Fruit fly (Drosophila melanogaster) whole organism, embryonic: ENCODE results near the gene Lcp65Ag3.

ENCODE experiments used
- ATbp ChIP-seq: fragments of 200-800 bp; sonication (Bioruptor generic); optimal IDR thresholded peaks from 2 replicates; lab custom pipeline; 2017; ENCODE audit warnings: missing biosample characterization, mild to moderate bottlenecking, missing genetic modification characterization, missing genetic modification reagents
- Bteb2 ChIP-seq: fragments of 200-800 bp; sonication (Bioruptor generic); optimal IDR thresholded peaks from 2 replicates; lab custom pipeline; 2016; ENCODE audit warnings: missing biosample characterization, missing genetic modification characterization
- CG10565 ChIP-seq: fragments of 200-800 bp; sonication (Bioruptor generic); optimal IDR thresholded peaks from 3 replicates; lab custom pipeline; 2016; ENCODE audit warnings: missing biosample characterization, mild to moderate bottlenecking, missing genetic modification characterization
- CG11560 ChIP-seq: fragments of 200-800 bp; sonication (Bioruptor generic); IDR thresholded peaks from 3 replicates; pipeline ENCODE4 v1.3.6; 2022; ENCODE audit warnings: missing biosample characterization, missing genetic modification characterization
- CG11695 ChIP-seq: fragments of 200-800 bp; sonication (Bioruptor generic); IDR thresholded peaks from 3 replicates; pipeline ENCODE4 v1.3.6; 2022; ENCODE audit warnings: missing biosample characterization, missing genetic modification characterization
- CG12659 ChIP-seq: fragments of 200-800 bp; sonication (Bioruptor generic); optimal IDR thresholded peaks from 3 replicates; lab custom pipeline; 2017; ENCODE audit warnings: mild to moderate bottlenecking, missing biosample characterization, missing genetic modification reagents, missing genetic modification characterization
- CG13296 ChIP-seq: fragments of 200-800 bp; sonication (Bioruptor generic); optimal IDR thresholded peaks from 3 replicates; lab custom pipeline; 2018; ENCODE audit warnings: missing biosample characterization, mild to moderate bottlenecking, missing genetic modification characterization
- CG1529 ChIP-seq: fragments of 200-800 bp; sonication (Bioruptor generic); optimal IDR thresholded peaks from 3 replicates; lab custom pipeline; 2018; ENCODE audit warnings: missing biosample characterization, missing genetic modification characterization
- CG15479 ChIP-seq: fragments of 200-800 bp; sonication (Bioruptor generic); optimal IDR thresholded peaks from 3 replicates; lab custom pipeline; 2019; ENCODE audit warnings: missing biosample characterization, mild to moderate bottlenecking, missing genetic modification characterization, moderate library complexity
- CG18599 ChIP-seq: fragments of 200-800 bp; sonication (Bioruptor generic); optimal IDR thresholded peaks from 3 replicates; lab custom pipeline; 2017; ENCODE audit warnings: missing biosample characterization, missing genetic modification characterization, mild to moderate bottlenecking, moderate library complexity, missing genetic modification reagents
- CG18764 ChIP-seq: fragments of 200-800 bp; sonication (Bioruptor generic); optimal IDR thresholded peaks from 3 replicates; lab custom pipeline; 2016; ENCODE audit warnings: missing biosample characterization, missing genetic modification characterization
- CG32767 ChIP-seq: fragments of 200-800 bp; sonication (Bioruptor generic); IDR thresholded peaks from 2 replicates; pipeline ENCODE4 v1.3.6; 2022; ENCODE audit warnings: missing biosample characterization, missing genetic modification characterization
- CG34422 ChIP-seq: fragments of 200-800 bp; sonication (Bioruptor generic); IDR thresholded peaks from 3 replicates; pipeline ENCODE4 v1.3.6; 2022; ENCODE audit warnings: missing biosample characterization, missing genetic modification characterization
- CG4730 ChIP-seq: fragments of 200-800 bp; sonication (Bioruptor generic); IDR thresholded peaks from 2 replicates; pipeline ENCODE4 v1.3.6; 2022; ENCODE audit warnings: missing biosample characterization, missing genetic modification characterization
- CG6654 ChIP-seq: fragments of 200-800 bp; sonication (Bioruptor generic); optimal IDR thresholded peaks from 2 replicates; lab custom pipeline; 2017; ENCODE audit warnings: missing biosample characterization, mild to moderate bottlenecking, missing genetic modification characterization
- CG6765 ChIP-seq: fragments of 200-800 bp; sonication (Bioruptor generic); optimal IDR thresholded peaks from 3 replicates; lab custom pipeline; 2017; ENCODE audit warnings: missing biosample characterization, mild to moderate bottlenecking, missing genetic modification characterization
- CG8944 ChIP-seq: fragments of 200-800 bp; sonication (Bioruptor generic); optimal IDR thresholded peaks from 3 replicates; lab custom pipeline; 2016; ENCODE audit warnings: missing biosample characterization, missing genetic modification characterization
- Ets65A ChIP-seq: fragments of 200-800 bp; sonication (Bioruptor generic); peaks from one replicate; lab custom pipeline; 2016; ENCODE audit warnings: missing biosample characterization, missing genetic modification characterization
- Fer1 ChIP-seq: fragments of 200-800 bp; sonication (Bioruptor generic); optimal IDR thresholded peaks from 2 replicates; lab custom pipeline; 2017; ENCODE audit warnings: missing biosample characterization, mild to moderate bottlenecking, missing genetic modification characterization
- HLHmδ ChIP-seq: fragments of 200-800 bp; sonication (Bioruptor generic); optimal IDR thresholded peaks from 2 replicates; lab custom pipeline; 2018; ENCODE audit warnings: missing biosample characterization, mild to moderate bottlenecking, missing genetic modification characterization, moderate library complexity
- Hr78 ChIP-seq, 2 experiments: fragments of 200-800 bp in 1 of 2; fragments of >200 bp in 1 of 2; sonication (Bioruptor generic) in 1 of 2; optimal IDR thresholded peaks; 2 replicates each; lab custom pipeline; 2017 to 2019; ENCODE audit warnings: missing biosample characterization in 2 of 2, missing genetic modification characterization in 2 of 2, mild to moderate bottlenecking in 1 of 2, moderate library complexity in 1 of 2
- Lpt ChIP-seq: fragments of >200 bp; optimal IDR thresholded peaks from 2 replicates; lab custom pipeline; 2018; ENCODE audit warnings: missing biosample characterization, missing genetic modification characterization
- Mad ChIP-seq: fragments of 200-800 bp; sonication (Bioruptor generic); optimal IDR thresholded peaks from 2 replicates; lab custom pipeline; 2016; ENCODE audit warnings: missing biosample characterization, missing genetic modification characterization
- Max ChIP-seq: fragments of 200-800 bp; sonication (Bioruptor generic); optimal IDR thresholded peaks from 2 replicates; lab custom pipeline; 2016; ENCODE audit warnings: missing biosample characterization, mild to moderate bottlenecking, missing genetic modification characterization
- NK7.1 ChIP-seq: fragments of 200-800 bp; sonication (Bioruptor generic); optimal IDR thresholded peaks from 3 replicates; lab custom pipeline; 2016; ENCODE audit warnings: missing biosample characterization, missing genetic modification characterization
- Pdp1 ChIP-seq, 2 experiments: fragments of 200-800 bp; sonication (Bioruptor generic); optimal IDR thresholded peaks; 3 replicates each; lab custom pipeline; 2016; ENCODE audit warnings: missing biosample characterization in 2 of 2, missing genetic modification characterization in 2 of 2, mild to moderate bottlenecking in 1 of 2, moderate library complexity in 1 of 2
- Spps ChIP-seq: fragments of 200-800 bp; sonication (Bioruptor generic); optimal IDR thresholded peaks from 2 replicates; lab custom pipeline; 2018; ENCODE audit warnings: missing biosample characterization, mild to moderate bottlenecking, missing genetic modification characterization
- Trl ChIP-seq, 3 experiments: fragments of >200 bp in 2 of 3; fragments of 200-800 bp in 1 of 3; sonication (Bioruptor generic) in 1 of 3; optimal IDR thresholded peaks; 2 replicates in 1 of 3; 3 replicates in 2 of 3; lab custom pipeline; 2016 to 2017; ENCODE audit warnings: missing biosample characterization in 1 of 3, missing genetic modification characterization in 1 of 3
- Xrp1 ChIP-seq: fragments of 200-800 bp; sonication (Bioruptor generic); IDR thresholded peaks from 2 replicates; pipeline ENCODE4 v1.3.6; 2022; ENCODE audit warnings: missing biosample characterization, missing genetic modification characterization
- ab ChIP-seq: fragments of 200-800 bp; sonication (Bioruptor generic); optimal IDR thresholded peaks from 2 replicates; lab custom pipeline; 2016; ENCODE audit warnings: missing biosample characterization, missing genetic modification characterization
- ac ChIP-seq: fragments of 200-800 bp; sonication (Bioruptor generic); optimal IDR thresholded peaks from 3 replicates; lab custom pipeline; 2017; ENCODE audit warnings: missing biosample characterization, mild to moderate bottlenecking, missing genetic modification characterization
- dmrt11E ChIP-seq: fragments of 200-800 bp; sonication (Bioruptor generic); optimal IDR thresholded peaks from 3 replicates; lab custom pipeline; 2018; ENCODE audit warnings: missing biosample characterization, mild to moderate bottlenecking, missing genetic modification characterization, moderate library complexity
- dysf ChIP-seq: fragments of 200-800 bp; sonication (Bioruptor generic); IDR thresholded peaks from 3 replicates; pipeline ENCODE4 v1.3.6; 2022; ENCODE audit warnings: missing biosample characterization, missing genetic modification characterization
- exex ChIP-seq: fragments of 200-800 bp; sonication (Bioruptor generic); optimal IDR thresholded peaks from 4 replicates; lab custom pipeline; 2018; ENCODE audit warnings: missing biosample characterization, mild to moderate bottlenecking, missing genetic modification characterization, moderate library complexity
- gcm2 ChIP-seq: fragments of 200-800 bp; sonication (Bioruptor generic); optimal IDR thresholded peaks from 2 replicates; lab custom pipeline; 2016; ENCODE audit warnings: missing biosample characterization, missing genetic modification characterization
- grn ChIP-seq: fragments of 200-800 bp; sonication (Bioruptor generic); optimal IDR thresholded peaks from 3 replicates; lab custom pipeline; 2017; ENCODE audit warnings: missing biosample characterization, missing genetic modification characterization
- hbn ChIP-seq: fragments of 200-800 bp; sonication (Bioruptor generic); IDR thresholded peaks from 2 replicates; pipeline ENCODE4 v1.3.6; 2022; ENCODE audit warnings: missing biosample characterization, missing genetic modification characterization; ENCODE audit not compliant: partially characterized antibody
- jumu ChIP-seq: fragments of 200-800 bp; sonication (Bioruptor generic); optimal IDR thresholded peaks from 3 replicates; lab custom pipeline; 2016; ENCODE audit warnings: missing biosample characterization, missing genetic modification characterization
- klu ChIP-seq: fragments of 200-800 bp; sonication (Bioruptor generic); IDR thresholded peaks from 2 replicates; pipeline ENCODE4 v1.3.6; 2022; ENCODE audit warnings: missing biosample characterization, missing genetic modification characterization
- lbe ChIP-seq: fragments of 200-800 bp; sonication (Bioruptor generic); optimal IDR thresholded peaks from 2 replicates; lab custom pipeline; 2016; ENCODE audit warnings: missing biosample characterization, mild to moderate bottlenecking, missing genetic modification characterization
- prd ChIP-seq, 3 experiments: fragments of >200 bp in 2 of 3; fragments of 200-800 bp in 1 of 3; sonication (Bioruptor generic) in 1 of 3; optimal IDR thresholded peaks in 2 of 3; IDR thresholded peaks in 1 of 3; 2 replicates in 2 of 3; 3 replicates in 1 of 3; pipeline versions ENCODE4 v1.3.6 to Lab custom; 2017 to 2022; ENCODE audit warnings: missing biosample characterization in 1 of 3, missing genetic modification characterization in 1 of 3
- run ChIP-seq: fragments of 200-800 bp; sonication (Bioruptor generic); optimal IDR thresholded peaks from 3 replicates; lab custom pipeline; 2018; ENCODE audit warnings: missing biosample characterization, mild to moderate bottlenecking, missing genetic modification characterization
- sug ChIP-seq: fragments of 200-800 bp; optimal IDR thresholded peaks from 2 replicates; lab custom pipeline; 2019; ENCODE audit warnings: missing biosample characterization, mild to moderate bottlenecking, missing genetic modification characterization, moderate library complexity
- tio ChIP-seq: fragments of 200-800 bp; sonication (Bioruptor generic); optimal IDR thresholded peaks from 2 replicates; lab custom pipeline; 2017; ENCODE audit warnings: missing biosample characterization, missing genetic modification characterization, inconsistent platforms
- trem ChIP-seq: fragments of 200-800 bp; optimal IDR thresholded peaks from 3 replicates; lab custom pipeline; 2019; ENCODE audit warnings: missing biosample characterization, mild to moderate bottlenecking, missing genetic modification characterization, moderate library complexity
- unpg ChIP-seq: fragments of 200-800 bp; sonication (Bioruptor generic); optimal IDR thresholded peaks from 3 replicates; lab custom pipeline; 2018; ENCODE audit warnings: missing biosample characterization, mild to moderate bottlenecking, missing genetic modification characterization, moderate library complexity
- zen2 ChIP-seq: fragments of 200-800 bp; sonication (Bioruptor generic); IDR thresholded peaks from 3 replicates; pipeline ENCODE4 v1.3.6; 2022; ENCODE audit warnings: missing biosample characterization, missing genetic modification characterization; ENCODE audit not compliant: partially characterized antibody

The Lcp65Ag3 gene

DNA sequence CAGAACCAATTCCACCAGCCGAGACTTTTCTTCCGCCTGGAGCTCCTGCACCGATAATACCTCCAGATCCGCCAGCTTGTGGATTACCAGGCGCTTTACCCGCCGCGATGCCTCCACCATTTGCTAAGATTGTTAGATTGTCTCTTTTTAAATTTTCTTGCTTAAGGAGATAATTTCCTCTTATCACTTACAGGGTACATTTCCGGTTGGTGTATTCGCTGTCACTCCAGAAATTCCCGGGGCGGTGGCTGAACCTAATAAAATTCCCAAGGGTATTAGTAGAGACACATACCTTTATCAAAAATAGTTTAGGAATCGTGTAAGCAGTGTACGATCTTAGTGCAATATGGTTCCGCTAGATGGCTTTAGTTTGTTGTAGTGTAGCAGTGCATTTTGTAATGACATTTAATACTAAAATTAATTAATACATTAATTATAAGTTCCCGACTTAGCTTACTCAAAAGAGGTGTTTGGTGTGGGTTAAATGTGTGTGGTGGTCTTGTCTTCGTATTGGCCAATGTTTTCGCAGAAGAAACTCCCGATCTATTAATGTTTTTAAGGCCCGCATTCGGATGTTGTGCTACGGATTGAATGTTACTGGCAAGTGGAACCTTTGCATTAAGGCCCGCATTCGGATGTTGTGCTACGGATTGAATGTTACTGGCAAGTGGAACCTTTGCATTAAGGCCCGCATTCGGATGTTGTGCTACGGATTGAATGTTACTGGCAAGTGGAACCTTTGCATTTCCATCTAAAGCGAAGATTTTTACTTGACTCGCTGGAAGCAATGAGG is 6.0 kb downstream of the Lcp65Ag3 start (continued):
- TF ChIP-seq unpg (GFP tag; lab: Kevin White, UChicago) (peak; percentile 76), gcm2 (GFP tag; lab: Kevin White, UChicago) (no peak), prd (optimal IDR thresholded peaks at IDR 0.05; lab: Kevin White, UChicago) (peak in 1 of 2 experiments; percentile 5), prd (GFP tag; IDR thresholded peaks at IDR 0.05; lab: Robert Waterston, UW) (no peak), ATbp (peak; percentile 81), Fer1 (peak; percentile 89), CG18599 (GFP tag; lab: Kevin White, UChicago) (peak; percentile 79), CG12659 (GFP tag; lab: Kevin White, UChicago) (peak; percentile 39), Xrp1 (peak; percentile 41), CG1529 (GFP tag; lab: Kevin White, UChicago) (peak; percentile 46), HLHmδ (GFP tag; lab: Kevin White, UChicago) (peak; percentile 97), klu (peak; percentile 53; the same call in 1 of the 2 replicates), Mad (GFP tag; lab: Kevin White, UChicago) (peak; percentile 27), run (tag; lab: Kevin White, UChicago) (no peak), CG32767 (GFP tag; lab: Robert Waterston, UW) (peak; percentile 70; the same call in 1 of the 2 replicates), Ets65A (GFP tag; lab: Kevin White, UChicago) (peak; percentile 100), CG6765 (GFP tag; lab: Kevin White, UChicago) (peak; percentile 88), CG10565 (GFP tag; lab: Kevin White, UChicago) (peak; percentile 24), dysf (peak; percentile 79; the same call in 2 of the 3 replicates), Lpt (no peak), exex (no peak), Bteb2 (GFP tag; lab: Kevin White, UChicago) (no peak), ab (GFP tag; lab: Kevin White, UChicago) (no peak), zen2 (GFP tag; lab: Robert Waterston, UW) (no peak), Max (GFP tag; lab: Kevin White, UChicago) (peak; percentile 40), CG15479 (no peak), CG11695 (GFP tag; lab: Robert Waterston, UW) (peak; percentile 81), dmrt11E (tag; lab: Kevin White, UChicago) (peak; percentile 49), lbe (GFP tag; lab: Kevin White, UChicago) (no peak), Pdp1 (GFP tag; optimal IDR thresholded peaks at IDR 0.05; lab: Kevin White, UChicago) (peak in 1 of 2 experiments; percentile 34), CG13296 (GFP tag; lab: Kevin White, UChicago) (peak; percentile 85), sug (no peak), CG34422 (GFP tag; lab: Robert Waterston, UW) (peak; percentile 78), hbn (GFP tag; lab: Robert Waterston, UW) (no peak), Trl (optimal IDR thresholded peaks at IDR 0.05; lab: Kevin White, UChicago) (no peak), Trl (GFP tag; optimal IDR thresholded peaks at IDR 0.05; lab: Kevin White, UChicago) (peak; percentile 71), CG6654 (GFP tag; lab: Kevin White, UChicago) (peak; percentile 67), ac (GFP tag; lab: Kevin White, UChicago) (peak; percentile 49), trem (tag; lab: Kevin White, UChicago) (peak; percentile 41), CG4730 (GFP tag; lab: Robert Waterston, UW) (peak; percentile 19; the same call in 1 of the 2 replicates), Spps (tag; lab: Kevin White, UChicago) (peak; percentile 49), NK7.1 (GFP tag; lab: Kevin White, UChicago) (peak; percentile 79), CG11560 (tag; lab: Robert Waterston, UW) (no peak), jumu (no peak), CG8944 (GFP tag; lab: Kevin White, UChicago) (no peak), grn (GFP tag; lab: Kevin White, UChicago) (peak; percentile 50), Hr78 (GFP tag; optimal IDR thresholded peaks at IDR 0.05; lab: Kevin White, UChicago) (no peak), CG18764 (peak; percentile 67), tio (GFP tag; lab: Kevin White, UChicago) (peak; percentile 50)
